Worm (Caenorhabditis elegans): ENCODE results near the gene scl-6.

ce11 chrIV:13033516-13033915 is 35.0 kb upstream of the scl-6 start:
- TF ChIP-seq him-1 (tag; optimal IDR thresholded peaks at IDR 0.05) (no peak), dao-5 (tag; optimal IDR thresholded peaks at IDR 0.05) (no peak), W03F9.2 (tag; optimal IDR thresholded peaks at IDR 0.05) (no peak)

Measured in whole organism, L4/young adult.